Fruit fly (Drosophila melanogaster) whole organism, embryonic: ENCODE measurements around the gene Surf1.
A peak's percentile ranks its signal among the peaks of the same experiment; 100 is the strongest.

Experiments
- Atf-2 ChIP-seq: fragments of 200-800 bp; sonication (Bioruptor generic); optimal IDR thresholded peaks from 2 replicates; lab custom pipeline; 2016; ENCODE audit warnings: missing biosample characterization, missing genetic modification characterization
- CG10431 ChIP-seq: fragments of 200-800 bp; sonication (Bioruptor generic); optimal IDR thresholded peaks from 3 replicates; lab custom pipeline; 2018; ENCODE audit warnings: missing biosample characterization, mild to moderate bottlenecking, missing genetic modification characterization
- CG10565 ChIP-seq: fragments of 200-800 bp; sonication (Bioruptor generic); optimal IDR thresholded peaks from 3 replicates; lab custom pipeline; 2016; ENCODE audit warnings: missing biosample characterization, mild to moderate bottlenecking, missing genetic modification characterization
- CG10959 ChIP-seq: fragments of 200-800 bp; sonication (Bioruptor generic); IDR thresholded peaks from 2 replicates; pipeline ENCODE4 v1.3.6; 2022; ENCODE audit warnings: missing biosample characterization, missing genetic modification characterization
- CG12104 ChIP-seq: fragments of 200-800 bp; sonication (Bioruptor generic); optimal IDR thresholded peaks from 3 replicates; lab custom pipeline; 2016; ENCODE audit warnings: missing biosample characterization, missing genetic modification characterization
- CG13123 ChIP-seq: fragments of 200-800 bp; sonication (Bioruptor generic); optimal IDR thresholded peaks from 2 replicates; lab custom pipeline; 2016; ENCODE audit warnings: missing biosample characterization, missing genetic modification characterization
- CG15514 ChIP-seq: fragments of 200-800 bp; sonication (Bioruptor generic); optimal IDR thresholded peaks from 3 replicates; lab custom pipeline; 2017; ENCODE audit warnings: missing biosample characterization, missing genetic modification characterization, mild to moderate bottlenecking, moderate library complexity, missing genetic modification reagents
- CG15601 ChIP-seq: fragments of 200-800 bp; sonication (Bioruptor generic); optimal IDR thresholded peaks from 3 replicates; lab custom pipeline; 2019; ENCODE audit warnings: missing biosample characterization, mild to moderate bottlenecking, missing genetic modification characterization, moderate library complexity
- CG15696 ChIP-seq: fragments of 200-800 bp; sonication (Bioruptor generic); optimal IDR thresholded peaks from 2 replicates; lab custom pipeline; 2019; ENCODE audit warnings: missing biosample characterization, mild to moderate bottlenecking, missing genetic modification characterization, moderate library complexity
- CG17361 ChIP-seq: fragments of 200-800 bp; sonication (Bioruptor generic); IDR thresholded peaks from 3 replicates; pipeline ENCODE4 v1.3.6; 2022; ENCODE audit warnings: missing biosample characterization, missing genetic modification characterization
- CG17385 ChIP-seq: fragments of 200-800 bp; sonication (Bioruptor generic); optimal IDR thresholded peaks from 3 replicates; lab custom pipeline; 2018; ENCODE audit warnings: missing biosample characterization, mild to moderate bottlenecking, missing genetic modification characterization
- CG17802 ChIP-seq: fragments of 200-800 bp; sonication (Bioruptor generic); optimal IDR thresholded peaks from 2 replicates; lab custom pipeline; 2018; ENCODE audit warnings: missing biosample characterization, mild to moderate bottlenecking, missing genetic modification characterization, moderate library complexity
- CG17829 ChIP-seq: fragments of 200-800 bp; optimal IDR thresholded peaks from 2 replicates; lab custom pipeline; 2019; ENCODE audit warnings: missing biosample characterization, mild to moderate bottlenecking, missing genetic modification characterization, moderate library complexity
- CG18619 ChIP-seq: fragments of 200-800 bp; sonication (Bioruptor generic); optimal IDR thresholded peaks from 3 replicates; lab custom pipeline; 2017; ENCODE audit warnings: missing biosample characterization, mild to moderate bottlenecking, missing genetic modification characterization
- CG31224 ChIP-seq: fragments of 200-800 bp; sonication (Bioruptor generic); IDR thresholded peaks from 2 replicates; pipeline ENCODE4 v1.3.6; 2022; ENCODE audit warnings: missing biosample characterization, missing genetic modification characterization
- CG32767 ChIP-seq: fragments of 200-800 bp; sonication (Bioruptor generic); IDR thresholded peaks from 2 replicates; pipeline ENCODE4 v1.3.6; 2022; ENCODE audit warnings: missing biosample characterization, missing genetic modification characterization
- CG33557 ChIP-seq: fragments of 200-800 bp; sonication (Bioruptor generic); optimal IDR thresholded peaks from 2 replicates; lab custom pipeline; 2019; ENCODE audit warnings: missing biosample characterization, mild to moderate bottlenecking, missing genetic modification characterization, moderate library complexity
- CG3726 ChIP-seq: fragments of 200-800 bp; sonication (Bioruptor generic); IDR thresholded peaks from 3 replicates; pipeline ENCODE4, ENCODE4 v1.3.6; 2022; ENCODE audit warnings: missing biosample characterization, missing genetic modification characterization
- CG4404 ChIP-seq: fragments of 200-800 bp; sonication (Bioruptor generic); IDR thresholded peaks from 2 replicates; pipeline ENCODE4 v1.3.6; 2022; ENCODE audit warnings: missing biosample characterization, missing genetic modification characterization
- CG6813 ChIP-seq: fragments of 200-800 bp; sonication (Bioruptor generic); optimal IDR thresholded peaks from 2 replicates; lab custom pipeline; 2017; ENCODE audit warnings: missing biosample characterization, missing genetic modification characterization, mild to moderate bottlenecking, moderate library complexity, missing genetic modification reagents
- CG6854 ChIP-seq: fragments of 200-800 bp; sonication (Bioruptor generic); optimal IDR thresholded peaks from 3 replicates; lab custom pipeline; 2017; ENCODE audit warnings: missing biosample characterization, mild to moderate bottlenecking, missing genetic modification characterization
- CG9932 ChIP-seq: fragments of 200-800 bp; sonication (Bioruptor generic); IDR thresholded peaks from 2 replicates; pipeline ENCODE4 v1.3.6; 2022; ENCODE audit warnings: missing biosample characterization, missing genetic modification characterization
- CTCF ChIP-seq: fragments of 200-800 bp; sonication (Bioruptor generic); optimal IDR thresholded peaks from 2 replicates; lab custom pipeline; 2017; ENCODE audit warnings: missing biosample characterization, mild to moderate bottlenecking, missing genetic modification characterization, moderate library complexity
- CrebB ChIP-seq: fragments of 200-800 bp; sonication (Bioruptor generic); optimal IDR thresholded peaks from 3 replicates; lab custom pipeline; 2018; ENCODE audit warnings: missing biosample characterization, mild to moderate bottlenecking, missing genetic modification characterization
- Dp ChIP-seq: fragments of 200-800 bp; sonication (Bioruptor generic); optimal IDR thresholded peaks from 2 replicates; lab custom pipeline; 2018; ENCODE audit warnings: missing biosample characterization, mild to moderate bottlenecking, missing genetic modification characterization, moderate library complexity
- Elba2 ChIP-seq: fragments of 200-800 bp; sonication (Bioruptor generic); optimal IDR thresholded peaks from 3 replicates; lab custom pipeline; 2016; ENCODE audit warnings: missing biosample characterization, missing genetic modification characterization
- H15 ChIP-seq: fragments of 200-800 bp; sonication (Bioruptor generic); IDR thresholded peaks from 3 replicates; pipeline ENCODE4 v1.3.6; 2022; ENCODE audit warnings: missing biosample characterization, missing genetic modification characterization
- HLH3B ChIP-seq: fragments of 200-800 bp; sonication (Bioruptor generic); IDR thresholded peaks from 2 replicates; pipeline ENCODE4 v1.3.6; 2022; ENCODE audit warnings: missing biosample characterization, missing genetic modification characterization
- Max ChIP-seq: fragments of 200-800 bp; sonication (Bioruptor generic); optimal IDR thresholded peaks from 2 replicates; lab custom pipeline; 2016; ENCODE audit warnings: missing biosample characterization, mild to moderate bottlenecking, missing genetic modification characterization
- NC2β ChIP-seq: fragments of 200-800 bp; sonication (Bioruptor generic); optimal IDR thresholded peaks from 2 replicates; lab custom pipeline; 2016; ENCODE audit warnings: missing biosample characterization, missing genetic modification characterization
- Oaz ChIP-seq: fragments of 200-800 bp; sonication (Bioruptor generic); IDR thresholded peaks from 2 replicates; pipeline ENCODE4 v1.3.6; 2022; ENCODE audit warnings: missing biosample characterization, missing genetic modification characterization
- Ravus ChIP-seq: fragments of 200-800 bp; sonication (Bioruptor generic); IDR thresholded peaks from 2 replicates; pipeline ENCODE4 v1.3.6; 2022; ENCODE audit warnings: missing biosample characterization, missing genetic modification characterization
- amos ChIP-seq: fragments of 200-800 bp; sonication (Bioruptor generic); IDR thresholded peaks from 2 replicates; pipeline ENCODE4 v1.3.6; 2022; ENCODE audit warnings: missing biosample characterization, missing genetic modification characterization; ENCODE audit not compliant: partially characterized antibody
- bigmax ChIP-seq: fragments of 200-800 bp; sonication (Bioruptor generic); optimal IDR thresholded peaks from 2 replicates; lab custom pipeline; 2018; ENCODE audit warnings: missing biosample characterization, mild to moderate bottlenecking, missing genetic modification characterization
- ci ChIP-seq: fragments of 200-800 bp; sonication (Bioruptor generic); IDR thresholded peaks from 3 replicates; pipeline ENCODE4 v1.3.6; 2022; ENCODE audit warnings: missing biosample characterization, missing genetic modification characterization
- crol ChIP-seq: fragments of 200-800 bp; sonication (Bioruptor generic); IDR thresholded peaks from 2 replicates; pipeline ENCODE4 v1.3.6; 2022; ENCODE audit warnings: missing biosample characterization, missing genetic modification characterization
- dm ChIP-seq: fragments of 200-800 bp; sonication (Bioruptor generic); optimal IDR thresholded peaks from 3 replicates; lab custom pipeline; 2016; ENCODE audit warnings: missing biosample characterization, missing genetic modification characterization
- en ChIP-seq: fragments of 200-800 bp; sonication (Bioruptor generic); optimal IDR thresholded peaks from 2 replicates; lab custom pipeline; 2016; ENCODE audit warnings: missing biosample characterization, missing genetic modification characterization
- gfzf ChIP-seq: fragments of 200-800 bp; sonication (Bioruptor generic); optimal IDR thresholded peaks from 2 replicates; lab custom pipeline; 2016; ENCODE audit warnings: missing biosample characterization, mild to moderate bottlenecking, missing genetic modification characterization, moderate library complexity
- grau ChIP-seq: fragments of 200-800 bp; optimal IDR thresholded peaks from 3 replicates; lab custom pipeline; 2019; ENCODE audit warnings: missing biosample characterization, mild to moderate bottlenecking, missing genetic modification characterization, moderate library complexity
- gt ChIP-seq: fragments of 200-800 bp; sonication (Bioruptor generic); IDR thresholded peaks from 2 replicates; pipeline ENCODE4 v1.3.6; 2022; ENCODE audit warnings: missing biosample characterization, missing genetic modification characterization
- h ChIP-seq: fragments of >200 bp; optimal IDR thresholded peaks from 2 replicates; lab custom pipeline; 2017
- jing ChIP-seq: fragments of 200-800 bp; sonication (Bioruptor generic); optimal IDR thresholded peaks from 2 replicates; lab custom pipeline; 2018; ENCODE audit warnings: missing biosample characterization, mild to moderate bottlenecking, missing genetic modification characterization
- klu ChIP-seq: fragments of 200-800 bp; sonication (Bioruptor generic); IDR thresholded peaks from 2 replicates; pipeline ENCODE4 v1.3.6; 2022; ENCODE audit warnings: missing biosample characterization, missing genetic modification characterization
- maf-S ChIP-seq: fragments of 200-800 bp; sonication (Bioruptor generic); optimal IDR thresholded peaks from 2 replicates; lab custom pipeline; 2016; ENCODE audit warnings: missing biosample characterization, missing genetic modification characterization
- nerfin-2 ChIP-seq: fragments of 200-800 bp; sonication (Bioruptor generic); IDR thresholded peaks from 2 replicates; pipeline ENCODE4 v1.3.6; 2022; ENCODE audit warnings: missing biosample characterization, missing genetic modification characterization; ENCODE audit not compliant: partially characterized antibody
- pho ChIP-seq: fragments of 200-800 bp; sonication (Bioruptor generic); optimal IDR thresholded peaks from 2 replicates; lab custom pipeline; 2016; ENCODE audit warnings: missing biosample characterization, missing genetic modification characterization
- pnt ChIP-seq: fragments of 200-800 bp; sonication (Bioruptor generic); optimal IDR thresholded peaks from 3 replicates; lab custom pipeline; 2016; ENCODE audit warnings: missing biosample characterization, missing genetic modification characterization
- pum ChIP-seq: fragments of 200-800 bp; sonication (Bioruptor generic); optimal IDR thresholded peaks from 2 replicates; lab custom pipeline; 2016; ENCODE audit warnings: missing biosample characterization, missing genetic modification characterization
- sna ChIP-seq: fragments of 200-800 bp; sonication (Bioruptor generic); IDR thresholded peaks from 2 replicates; pipeline ENCODE4 v1.3.6; 2022; ENCODE audit warnings: missing biosample characterization, missing genetic modification characterization; ENCODE audit not compliant: partially characterized antibody
- sqz ChIP-seq: fragments of 200-800 bp; sonication (Bioruptor generic); optimal IDR thresholded peaks from 3 replicates; lab custom pipeline; 2018; ENCODE audit warnings: missing biosample characterization, mild to moderate bottlenecking, missing genetic modification characterization
- vvl ChIP-seq: fragments of 200-800 bp; sonication (Bioruptor generic); IDR thresholded peaks from 2 replicates; pipeline ENCODE4 v1.3.6; 2022; ENCODE audit warnings: missing biosample characterization, missing genetic modification characterization
- zen ChIP-seq: fragments of 200-800 bp; sonication (Bioruptor generic); optimal IDR thresholded peaks from 3 replicates; lab custom pipeline; 2018; ENCODE audit warnings: missing biosample characterization, mild to moderate bottlenecking, missing genetic modification characterization, moderate library complexity

Gene Surf1

dm6 chr3L:6977391-6977790 is 19.2 kb downstream of the Surf1 start (continued):
- peak; percentile 53 for TF ChIP-seq CG6813 (GFP tag; lab: Kevin White, UChicago)
- no peak for TF ChIP-seq CG6854 (GFP tag; lab: Kevin White, UChicago)
- peak; percentile 45 for TF ChIP-seq zen (tag; lab: Kevin White, UChicago)
- no peak for TF ChIP-seq jing (GFP tag; lab: Kevin White, UChicago)
- TF ChIP-seq h = no peak
- TF ChIP-seq Atf-2 = no peak
- no peak for TF ChIP-seq Oaz (GFP tag; lab: Robert Waterston, UW)
- no peak for TF ChIP-seq CG3726
- TF ChIP-seq grau (tag; lab: Kevin White, UChicago) = peak; percentile 5
- no peak for TF ChIP-seq H15 (GFP tag; lab: Robert Waterston, UW)
- no peak for TF ChIP-seq klu
- TF ChIP-seq dm (GFP tag; lab: Kevin White, UChicago) = no peak
- TF ChIP-seq CG31224 (GFP tag; lab: Robert Waterston, UW) = no peak
- TF ChIP-seq ci = peak; percentile 75
- TF ChIP-seq CTCF (GFP tag; lab: Kevin White, UChicago) = no peak
- TF ChIP-seq Elba2 (GFP tag; lab: Kevin White, UChicago) = no peak
- no peak for TF ChIP-seq pum (GFP tag; lab: Kevin White, UChicago)
- TF ChIP-seq gt = no peak
- TF ChIP-seq CG12104 (GFP tag; lab: Kevin White, UChicago) = peak; percentile 46
- TF ChIP-seq CG15514 (GFP tag; lab: Kevin White, UChicago) = no peak
- 0 out of 2 replicates have a peak, but pooled peaks have one; percentile 29 for TF ChIP-seq CG4404
- no peak; the same call in 1 of the 2 replicates for TF ChIP-seq crol
- no peak for TF ChIP-seq maf-S
- peak; percentile 60 for TF ChIP-seq CG15601 (tag; lab: Kevin White, UChicago)
- no peak for TF ChIP-seq amos
- TF ChIP-seq CG9932 (GFP tag; lab: Robert Waterston, UW) = no peak
- TF ChIP-seq CG18619 (GFP tag; lab: Kevin White, UChicago) = peak; percentile 32
- TF ChIP-seq Ravus (GFP tag; lab: Robert Waterston, UW) = peak; percentile 19; the same call in 1 of the 2 replicates
- TF ChIP-seq CG17802 (tag; lab: Kevin White, UChicago) = no peak
- no peak for TF ChIP-seq pho
- TF ChIP-seq CG10959 (GFP tag; lab: Robert Waterston, UW) = peak; percentile 65
- TF ChIP-seq sna (GFP tag; lab: Robert Waterston, UW) = no peak
- peak; percentile 51; the same call in 2 of the 3 replicates for TF ChIP-seq CG17361 (GFP tag; lab: Robert Waterston, UW)
- TF ChIP-seq Dp (GFP tag; lab: Kevin White, UChicago) = no peak
- TF ChIP-seq CG17829 (tag; lab: Kevin White, UChicago) = peak; percentile 55
- no peak for TF ChIP-seq CG10431 (GFP tag; lab: Kevin White, UChicago)
- no peak for TF ChIP-seq CG33557 (GFP tag; lab: Kevin White, UChicago)
- no peak for TF ChIP-seq en (GFP tag; lab: Kevin White, UChicago)
- peak; percentile 86 for TF ChIP-seq vvl (GFP tag; lab: Robert Waterston, UW)
- no peak for TF ChIP-seq Max (GFP tag; lab: Kevin White, UChicago)
- no peak for TF ChIP-seq pnt (GFP tag; lab: Kevin White, UChicago)
- TF ChIP-seq NC2β (GFP tag; lab: Kevin White, UChicago) = no peak
- TF ChIP-seq CG17385 (GFP tag; lab: Kevin White, UChicago) = peak; percentile 61
- no peak for TF ChIP-seq gfzf (GFP tag; lab: Kevin White, UChicago)
- no peak for TF ChIP-seq sqz (GFP tag; lab: Kevin White, UChicago)
- TF ChIP-seq CG13123 (GFP tag; lab: Kevin White, UChicago) = no peak
- no peak for TF ChIP-seq CG15696
- peak; percentile 64; the same call in 1 of the 2 replicates for TF ChIP-seq CG32767 (GFP tag; lab: Robert Waterston, UW)
- TF ChIP-seq CG10565 (GFP tag; lab: Kevin White, UChicago) = no peak
- TF ChIP-seq nerfin-2 = no peak
- no peak for TF ChIP-seq bigmax (GFP tag; lab: Kevin White, UChicago)
- TF ChIP-seq CrebB (tag; lab: Kevin White, UChicago) = no peak
- TF ChIP-seq HLH3B (GFP tag; lab: Robert Waterston, UW) = peak; percentile 68
